Worm (Caenorhabditis elegans) whole organism, midembryonic: ENCODE measurements around the gene Y51A2B.4.

Source experiments
- cog-1 ChIP-seq: sonication (generic microtip); optimal IDR thresholded peaks from 2 replicates; lab custom pipeline; 2016; ENCODE audit warnings: missing genetic modification characterization, missing compliant biosample characterization
- flt-1 ChIP-seq: fragments of 200-800 bp; sonication (Bioruptor generic); IDR thresholded peaks from 2 replicates; pipeline ENCODE4 v1.3.6; 2022; ENCODE audit warnings: missing genetic modification characterization, missing compliant biosample characterization
- klf-2 ChIP-seq: fragments of 200-800 bp; sonication (Bioruptor generic); conservative IDR thresholded peaks from 2 replicates; pipeline ENCODE4 v1.3.6; 2022; ENCODE audit warnings: missing genetic modification reagents, missing genetic modification characterization, missing compliant biosample characterization
- med-1 ChIP-seq: sonication (generic microtip); optimal IDR thresholded peaks from 2 replicates; lab custom pipeline; 2017; ENCODE audit warnings: missing genetic modification characterization, mild to moderate bottlenecking, missing compliant biosample characterization, antibody characterized with exemption, missing genetic modification reagents; ENCODE audit not compliant: insufficient read depth
- ztf-23 ChIP-seq: fragments of 200-800 bp; sonication (Bioruptor generic); IDR thresholded peaks from 2 replicates; pipeline ENCODE4 v1.3.6; 2022; ENCODE audit warnings: missing genetic modification reagents, missing genetic modification characterization, missing compliant biosample characterization
- ztf-29 ChIP-seq: fragments of 200-800 bp; sonication (Bioruptor generic); IDR thresholded peaks from 2 replicates; pipeline ENCODE4 v1.3.6; 2022; ENCODE audit warnings: missing genetic modification reagents, missing genetic modification characterization, missing compliant biosample characterization

DNA sequence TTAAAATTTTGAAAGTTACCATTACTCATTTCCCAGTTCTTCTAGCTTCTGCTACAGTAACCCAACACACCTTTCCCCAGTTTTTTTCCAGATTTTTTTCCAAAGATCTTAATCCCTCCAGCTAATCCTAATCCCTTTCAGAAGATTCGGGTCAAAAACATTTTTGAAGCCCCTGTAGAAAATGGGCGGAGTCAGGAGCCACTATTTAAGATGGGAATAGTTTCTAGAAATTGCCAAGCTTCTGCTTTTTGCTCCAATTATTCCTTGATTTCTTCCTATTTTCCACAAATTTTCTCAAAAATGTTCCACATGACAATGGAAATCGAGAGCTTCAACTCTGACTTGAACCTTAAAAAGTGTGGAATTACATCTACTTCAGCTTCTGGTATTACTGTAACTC lies 24.4 kb downstream of the Y51A2B.4 start, which contains the start of gene C08E8.9:
- TF ChIP-seq cog-1 (tag; lab: Kevin White, UChicago) (no peak), med-1 (GFP tag; lab: Kevin White, UChicago) (no peak), flt-1 (GFP tag; lab: Robert Waterston, UW) (no peak), klf-2 (GFP tag; lab: Robert Waterston, UW) (no peak), ztf-29 (GFP tag; lab: Robert Waterston, UW) (no peak), ztf-23 (GFP tag; lab: Robert Waterston, UW) (no peak)
